Worm (Caenorhabditis elegans) whole organism, young adult: ENCODE data around the gene hadb-1.

ENCODE experiments used
- B0336.3 ChIP-seq: fragments of 200-800 bp; sonication (Bioruptor generic); IDR thresholded peaks from 2 replicates; pipeline ENCODE4 v1.3.6; 2022; ENCODE audit warnings: missing genetic modification characterization, missing compliant biosample characterization
- C06A6.2 ChIP-seq: fragments of 200-800 bp; sonication (Bioruptor generic); conservative IDR thresholded peaks from 2 replicates; pipeline ENCODE4 v1.3.6; 2022; ENCODE audit warnings: missing genetic modification characterization, missing compliant biosample characterization
- F22D6.2 ChIP-seq: sonication (generic microtip); optimal IDR thresholded peaks from 2 replicates; lab custom pipeline; 2016; ENCODE audit warnings: mild to moderate bottlenecking, missing genetic modification characterization, missing compliant biosample characterization
- F39B2.1 ChIP-seq: fragments of 200-800 bp; sonication (Bioruptor generic); IDR thresholded peaks from 2 replicates; pipeline ENCODE4 v1.3.6; 2022; ENCODE audit warnings: missing genetic modification reagents, missing genetic modification characterization, missing compliant biosample characterization
- F52B5.7 ChIP-seq: sonication (generic microtip); optimal IDR thresholded peaks from 2 replicates; lab custom pipeline; 2016; ENCODE audit warnings: mild to moderate bottlenecking, missing genetic modification characterization, missing compliant biosample characterization
- K11D2.4 ChIP-seq: fragments of 200-800 bp; sonication (Bioruptor generic); IDR thresholded peaks from 2 replicates; pipeline ENCODE4 v1.3.6; 2022; ENCODE audit warnings: missing genetic modification reagents, missing genetic modification characterization, missing compliant biosample characterization
- T07F8.4 ChIP-seq: sonication (generic microtip); optimal IDR thresholded peaks from 2 replicates; lab custom pipeline; 2016; ENCODE audit warnings: mild to moderate bottlenecking, missing genetic modification characterization, moderate library complexity, missing compliant biosample characterization
- Y79H2A.3 ChIP-seq: fragments of 200-800 bp; sonication (Bioruptor generic); conservative IDR thresholded peaks from 2 replicates; pipeline ENCODE4 v1.3.6; 2022; ENCODE audit warnings: missing genetic modification reagents, missing genetic modification characterization, missing compliant biosample characterization
- Y95B8A.8 ChIP-seq: fragments of 200-800 bp; sonication (Bioruptor generic); IDR thresholded peaks from 2 replicates; pipeline ENCODE4 v1.3.6; 2022; ENCODE audit warnings: missing genetic modification reagents, missing genetic modification characterization, missing compliant biosample characterization
- akir-1 ChIP-seq: fragments of 200-800 bp; sonication (Bioruptor generic); optimal IDR thresholded peaks from 2 replicates; lab custom pipeline; 2018; ENCODE audit warnings: mild to moderate bottlenecking, missing genetic modification characterization, moderate library complexity, missing compliant biosample characterization
- aptf-2 ChIP-seq: fragments of 200-800 bp; sonication (Bioruptor generic); conservative IDR thresholded peaks from 2 replicates; pipeline ENCODE4 v1.3.6; 2022; ENCODE audit warnings: missing genetic modification reagents, missing genetic modification characterization, missing compliant biosample characterization
- aptf-3 ChIP-seq: fragments of 200-800 bp; sonication (Bioruptor generic); IDR thresholded peaks from 2 replicates; pipeline ENCODE4 v1.3.6; 2022; ENCODE audit warnings: missing genetic modification characterization, missing compliant biosample characterization
- attf-5 ChIP-seq: fragments of 200-800 bp; sonication (Bioruptor generic); optimal IDR thresholded peaks from 2 replicates; lab custom pipeline; 2018; ENCODE audit warnings: mild to moderate bottlenecking, missing genetic modification characterization, missing compliant biosample characterization
- attf-6 ChIP-seq: fragments of 200-800 bp; sonication (Bioruptor generic); IDR thresholded peaks from 2 replicates; pipeline ENCODE4 v1.3.6; 2022; ENCODE audit warnings: missing genetic modification reagents, missing genetic modification characterization, missing compliant biosample characterization
- bed-2 ChIP-seq: fragments of 200-800 bp; sonication (Bioruptor generic); IDR thresholded peaks from 2 replicates; pipeline ENCODE4 v1.3.6; 2022; ENCODE audit warnings: missing genetic modification reagents, missing genetic modification characterization, missing compliant biosample characterization
- cebp-1 ChIP-seq, 2 experiments: fragments of 200-800 bp in 1 of 2; sonication (Bioruptor generic) in 1 of 2; sonication (generic microtip) in 1 of 2; IDR thresholded peaks in 1 of 2; optimal IDR thresholded peaks in 1 of 2; 2 replicates each; pipeline versions ENCODE4 v1.3.6 to Lab custom; 2017 to 2022; ENCODE audit warnings: missing compliant biosample characterization in 2 of 2, missing genetic modification characterization in 2 of 2, mild to moderate bottlenecking in 1 of 2, missing genetic modification reagents in 1 of 2, moderate library complexity in 1 of 2
- ceh-40 ChIP-seq: fragments of 200-800 bp; sonication (Bioruptor generic); IDR thresholded peaks from 2 replicates; pipeline ENCODE4 v1.3.6; 2022; ENCODE audit warnings: missing genetic modification characterization, missing compliant biosample characterization
- die-1 ChIP-seq: sonication (generic microtip); optimal IDR thresholded peaks from 2 replicates; lab custom pipeline; 2016; ENCODE audit warnings: missing genotype, mild to moderate bottlenecking, missing genetic modification characterization, missing compliant biosample characterization
- dox-1 ChIP-seq: fragments of 200-800 bp; sonication (Bioruptor generic); IDR thresholded peaks from 2 replicates; pipeline ENCODE4 v1.3.6; 2022; ENCODE audit warnings: missing genetic modification reagents, missing genetic modification characterization, missing compliant biosample characterization
- dpff-1 ChIP-seq: sonication (generic microtip); optimal IDR thresholded peaks from 2 replicates; lab custom pipeline; 2017; ENCODE audit warnings: mild to moderate bottlenecking, missing genetic modification characterization, missing compliant biosample characterization
- efl-1 ChIP-seq: fragments of 150-350 bp; optimal IDR thresholded peaks from 2 replicates; lab custom pipeline; 2014; ENCODE audit warnings: missing biosample characterization, missing genetic modification reagents, missing genetic modification characterization
- egl-44 ChIP-seq: fragments of 200-800 bp; sonication (Bioruptor generic); IDR thresholded peaks from 2 replicates; pipeline ENCODE4 v1.3.6; 2022; ENCODE audit warnings: missing genetic modification reagents, missing genetic modification characterization, missing compliant biosample characterization
- gei-17 ChIP-seq: fragments of 200-800 bp; sonication (Bioruptor generic); optimal IDR thresholded peaks from 2 replicates; lab custom pipeline; 2018; ENCODE audit warnings: mild to moderate bottlenecking, missing genetic modification characterization, missing compliant biosample characterization
- hmg-1.2 ChIP-seq: fragments of 200-800 bp; sonication (Bioruptor generic); IDR thresholded peaks from 2 replicates; pipeline ENCODE4 v1.3.6; 2022; ENCODE audit warnings: missing genetic modification reagents, missing genetic modification characterization, missing compliant biosample characterization
- lag-1 ChIP-seq: fragments of 200-800 bp; sonication (Bioruptor generic); IDR thresholded peaks from 2 replicates; pipeline ENCODE4 v1.3.6; 2022; ENCODE audit warnings: missing genetic modification reagents, missing genetic modification characterization, missing compliant biosample characterization
- let-526 ChIP-seq: fragments of 200-800 bp; sonication (Bioruptor generic); IDR thresholded peaks from 2 replicates; pipeline ENCODE4 v1.3.6; 2022; ENCODE audit warnings: missing genetic modification reagents, missing genetic modification characterization, missing compliant biosample characterization
- lin-26 ChIP-seq: fragments of 200-800 bp; sonication (Bioruptor generic); IDR thresholded peaks from 2 replicates; pipeline ENCODE4 v1.3.6; 2022; ENCODE audit warnings: missing genetic modification reagents, missing genetic modification characterization, missing compliant biosample characterization
- lir-1 ChIP-seq: fragments of 200-800 bp; sonication (Bioruptor generic); conservative IDR thresholded peaks from 2 replicates; pipeline ENCODE4 v1.3.6; 2022; ENCODE audit warnings: missing genetic modification reagents, missing genetic modification characterization, missing compliant biosample characterization
- lsy-27 ChIP-seq: sonication (generic microtip); optimal IDR thresholded peaks from 2 replicates; lab custom pipeline; 2017; ENCODE audit warnings: missing genetic modification characterization, mild to moderate bottlenecking, missing compliant biosample characterization, antibody characterized with exemption, missing genotype, borderline replicate concordance; ENCODE audit not compliant: insufficient read depth
- madf-10 ChIP-seq: sonication (generic microtip); optimal IDR thresholded peaks from 2 replicates; lab custom pipeline; 2016; ENCODE audit warnings: mild to moderate bottlenecking, missing genetic modification characterization, missing compliant biosample characterization
- madf-6 ChIP-seq: fragments of 200-800 bp; sonication (Bioruptor generic); IDR thresholded peaks from 2 replicates; pipeline ENCODE4 v1.3.6; 2022; ENCODE audit warnings: missing genetic modification reagents, missing genetic modification characterization, missing compliant biosample characterization
- nfya-2 ChIP-seq: fragments of 200-800 bp; sonication (Bioruptor generic); IDR thresholded peaks from 2 replicates; pipeline ENCODE4 v1.3.6; 2022; ENCODE audit warnings: missing genetic modification reagents, missing genetic modification characterization, missing compliant biosample characterization
- nfyb-1 ChIP-seq: fragments of 200-800 bp; sonication (Bioruptor generic); IDR thresholded peaks from 2 replicates; pipeline ENCODE4 v1.3.6; 2022; ENCODE audit warnings: missing genetic modification reagents, missing genetic modification characterization, missing compliant biosample characterization
- nhr-27 ChIP-seq: fragments of 200-800 bp; sonication (Bioruptor generic); optimal IDR thresholded peaks from 2 replicates; lab custom pipeline; 2018; ENCODE audit warnings: mild to moderate bottlenecking, missing genetic modification characterization, moderate library complexity, missing compliant biosample characterization
- nhr-80 ChIP-seq: sonication (generic microtip); optimal IDR thresholded peaks from 2 replicates; lab custom pipeline; 2016; ENCODE audit warnings: missing genetic modification characterization, missing compliant biosample characterization
- pha-4 ChIP-seq: fragments of 150-350 bp; sonication (generic microtip); optimal IDR thresholded peaks from 2 replicates; lab custom pipeline; 2014; ENCODE audit warnings: missing biosample characterization, missing genetic modification reagents, missing genetic modification characterization
- rec-8 ChIP-seq, 2 experiments: sonication (generic microtip); optimal IDR thresholded peaks; 2 replicates each; lab custom pipeline; 2016; ENCODE audit warnings: mild to moderate bottlenecking in 2 of 2, missing genetic modification characterization in 2 of 2, missing genetic modification reagents in 2 of 2, missing genotype in 2 of 2, missing biosample characterization in 1 of 2, missing compliant biosample characterization in 1 of 2, moderate library complexity in 1 of 2
- repo-1 ChIP-seq: sonication (generic microtip); optimal IDR thresholded peaks from 2 replicates; lab custom pipeline; 2017; ENCODE audit warnings: mild to moderate bottlenecking, missing genetic modification characterization, missing compliant biosample characterization
- somi-1 ChIP-seq: fragments of 200-800 bp; sonication (Bioruptor generic); optimal IDR thresholded peaks from 2 replicates; lab custom pipeline; 2018; ENCODE audit warnings: mild to moderate bottlenecking, missing genetic modification characterization, missing compliant biosample characterization
- tbp1 ChIP-seq: fragments of 200-800 bp; sonication (Bioruptor generic); optimal IDR thresholded peaks from 2 replicates; lab custom pipeline; 2018; ENCODE audit warnings: mild to moderate bottlenecking, missing genetic modification characterization, missing compliant biosample characterization
- unc-62 ChIP-seq: fragments of 150-350 bp; optimal IDR thresholded peaks from 2 replicates; lab custom pipeline; 2014; ENCODE audit warnings: missing biosample characterization, missing genetic modification reagents, missing genetic modification characterization
- ztf-18 ChIP-seq: sonication (generic microtip); optimal IDR thresholded peaks from 2 replicates; lab custom pipeline; 2016; ENCODE audit warnings: missing genotype, mild to moderate bottlenecking, missing genetic modification characterization, missing compliant biosample characterization
- ztf-28 ChIP-seq: fragments of 200-800 bp; sonication (Bioruptor generic); IDR thresholded peaks from 2 replicates; pipeline ENCODE4 v1.3.6; 2022; ENCODE audit warnings: missing genetic modification reagents, missing genetic modification characterization, missing compliant biosample characterization
- ztf-6 ChIP-seq: fragments of 200-800 bp; sonication (Bioruptor generic); IDR thresholded peaks from 2 replicates; pipeline ENCODE4 v1.3.6; 2022; ENCODE audit warnings: missing genetic modification reagents, missing genetic modification characterization, missing compliant biosample characterization

hadb-1 gene

ce11 chrIII:8688438-8688946, at the start of gene hadb-1:
Gene hadb-1, minus strand, starts transcription at chrIII:8688488.
- TF ChIP-seq aptf-2 (no peak), nhr-27 (tag; lab: Kevin White, UChicago) (no peak), efl-1 (GFP tag; lab: Kevin White, UChicago) (no peak), cebp-1 (GFP tag; IDR thresholded peaks at IDR 0.05; lab: Robert Waterston, UW) (no peak), cebp-1 (tag; optimal IDR thresholded peaks at IDR 0.05; lab: Kevin White, UChicago) (peak; percentile 28), nfya-2 (GFP tag; lab: Robert Waterston, UW) (no peak), die-1 (no peak), Y95B8A.8 (GFP tag; lab: Robert Waterston, UW) (no peak), ztf-6 (GFP tag; lab: Robert Waterston, UW) (no peak), F22D6.2 (tag; lab: Kevin White, UChicago) (no peak), let-526 (GFP tag; lab: Robert Waterston, UW) (0 out of 2 replicates have a peak, but pooled peaks have one; percentile 22), nfyb-1 (GFP tag; lab: Robert Waterston, UW) (no peak), F52B5.7 (tag; lab: Kevin White, UChicago) (no peak), ztf-28 (GFP tag; lab: Robert Waterston, UW) (no peak), attf-6 (no peak), bed-2 (GFP tag; lab: Robert Waterston, UW) (no peak), pha-4 (tag; lab: Kevin White, UChicago) (no peak), F39B2.1 (GFP tag; lab: Robert Waterston, UW) (no peak), unc-62 (GFP tag; lab: Kevin White, UChicago) (no peak), nhr-80 (peak; percentile 56), attf-5 (peak; percentile 12), C06A6.2 (no peak), lin-26 (GFP tag; lab: Robert Waterston, UW) (0 out of 2 replicates have a peak, but pooled peaks have one; percentile 7), lir-1 (GFP tag; lab: Robert Waterston, UW) (0 out of 2 replicates have a peak, but pooled peaks have one; percentile 7), T07F8.4 (tag; lab: Kevin White, UChicago) (no peak), madf-10 (tag; lab: Kevin White, UChicago) (no peak), ceh-40 (no peak), somi-1 (GFP tag; lab: Kevin White, UChicago) (no peak), egl-44 (GFP tag; lab: Robert Waterston, UW) (no peak), repo-1 (tag; lab: Kevin White, UChicago) (peak; percentile 10), rec-8 (tag; optimal IDR thresholded peaks at IDR 0.05; lab: Kevin White, UChicago) (no peak)
- TF ChIP-seq, all 124 proteins: peak for 7

- TF ChIP-seq madf-6 (GFP tag; lab: Robert Waterston, UW), result 0 out of 2 replicates have a peak, but pooled peaks have one; percentile 10
- no peak for TF ChIP-seq akir-1 (GFP tag; lab: Kevin White, UChicago)
Measured at ce11 chrIII:8737391-8737790, 49.1 kb upstream of the hadb-1 start.

- TF ChIP-seq nhr-80 (peak; percentile 66), bed-2 (GFP tag; lab: Robert Waterston, UW) (no peak), Y79H2A.3 (GFP tag; lab: Robert Waterston, UW) (no peak), aptf-3 (GFP tag; lab: Robert Waterston, UW) (no peak), unc-62 (GFP tag; lab: Kevin White, UChicago) (peak; percentile 69), dpff-1 (tag; lab: Kevin White, UChicago) (no peak), hmg-1.2 (GFP tag; lab: Robert Waterston, UW) (peak; percentile 45), C06A6.2 (0 out of 2 replicates have a peak, but pooled peaks have one; percentile 13), cebp-1 (GFP tag; IDR thresholded peaks at IDR 0.05; lab: Robert Waterston, UW) (no peak), cebp-1 (tag; optimal IDR thresholded peaks at IDR 0.05; lab: Kevin White, UChicago) (peak; percentile 55), B0336.3 (no peak), dox-1 (peak; percentile 47; the same call in 1 of the 2 replicates), K11D2.4 (GFP tag; lab: Robert Waterston, UW) (0 out of 2 replicates have a peak, but pooled peaks have one; percentile 58), lag-1 (GFP tag; lab: Robert Waterston, UW) (no peak), T07F8.4 (tag; lab: Kevin White, UChicago) (no peak), lsy-27 (tag; lab: Kevin White, UChicago) (no peak), tbp1 (GFP tag; lab: Kevin White, UChicago) (no peak), let-526 (GFP tag; lab: Robert Waterston, UW) (no peak), gei-17 (GFP tag; lab: Kevin White, UChicago) (no peak), ztf-18 (tag; lab: Kevin White, UChicago) (no peak)
Measured at ce11 chrIII:8734327-8734885, 46.1 kb upstream of the hadb-1 start.
